Fruit fly (Drosophila melanogaster) whole organism, prepupa: Measurements from ENCODE around the gene CG10031.

Experiments
- Lpt ChIP-seq: fragments of 200-800 bp; sonication (Bioruptor generic); optimal IDR thresholded peaks from 3 replicates; lab custom pipeline; 2016; ENCODE audit warnings: missing biosample characterization, missing genetic modification characterization
- Met ChIP-seq: fragments of 200-800 bp; sonication (Bioruptor generic); optimal IDR thresholded peaks from 3 replicates; lab custom pipeline; 2016; ENCODE audit warnings: missing biosample characterization, missing genetic modification characterization

dm6 chr2L:3706963-3707362 is 8.1 kb upstream of the CG10031 start, which contains the start of gene CG31777:
- no peak for TF ChIP-seq Lpt (GFP tag; lab: Kevin White, UChicago)
- no peak for TF ChIP-seq Met (GFP tag; lab: Kevin White, UChicago)
